Fruit fly (Drosophila melanogaster) whole organism, embryonic: ENCODE results near the gene CG4594.
A peak's percentile ranks its signal among the peaks of the same experiment; 100 is the strongest.

Source experiments
- B-H1 ChIP-seq: fragments of 200-800 bp; sonication (Bioruptor generic); IDR thresholded peaks from 3 replicates; pipeline ENCODE4 v1.3.6; 2022; ENCODE audit warnings: missing biosample characterization, missing genetic modification characterization
- Bdp1 ChIP-seq: fragments of 200-800 bp; sonication (Bioruptor generic); optimal IDR thresholded peaks from 3 replicates; lab custom pipeline; 2016; ENCODE audit warnings: missing biosample characterization, missing genetic modification characterization
- Bgb ChIP-seq: fragments of 200-800 bp; sonication (Bioruptor generic); IDR thresholded peaks from 2 replicates; pipeline ENCODE4 v1.3.6; 2022; ENCODE audit warnings: missing biosample characterization, missing genetic modification characterization; ENCODE audit not compliant: partially characterized antibody
- CG10462 ChIP-seq: fragments of 200-800 bp; sonication (Bioruptor generic); optimal IDR thresholded peaks from 2 replicates; lab custom pipeline; 2016; ENCODE audit warnings: missing biosample characterization, missing genetic modification characterization
- CG11085 ChIP-seq: fragments of 200-800 bp; sonication (Bioruptor generic); IDR thresholded peaks from 2 replicates; pipeline ENCODE4 v1.3.6; 2022; ENCODE audit warnings: missing biosample characterization, missing genetic modification characterization
- CG13123 ChIP-seq: fragments of 200-800 bp; sonication (Bioruptor generic); optimal IDR thresholded peaks from 2 replicates; lab custom pipeline; 2016; ENCODE audit warnings: missing biosample characterization, missing genetic modification characterization
- CG13894 ChIP-seq: fragments of 200-800 bp; sonication (Bioruptor generic); optimal IDR thresholded peaks from 3 replicates; lab custom pipeline; 2018; ENCODE audit warnings: missing biosample characterization, mild to moderate bottlenecking, missing genetic modification characterization, moderate library complexity
- CG15514 ChIP-seq: fragments of 200-800 bp; sonication (Bioruptor generic); optimal IDR thresholded peaks from 3 replicates; lab custom pipeline; 2017; ENCODE audit warnings: missing biosample characterization, missing genetic modification characterization, mild to moderate bottlenecking, moderate library complexity, missing genetic modification reagents
- CG17568 ChIP-seq: fragments of 200-800 bp; sonication (Bioruptor generic); optimal IDR thresholded peaks from 2 replicates; lab custom pipeline; 2018; ENCODE audit warnings: missing biosample characterization, mild to moderate bottlenecking, missing genetic modification characterization, moderate library complexity
- CG2202 ChIP-seq: fragments of 200-800 bp; sonication (Bioruptor generic); optimal IDR thresholded peaks from 2 replicates; lab custom pipeline; 2018; ENCODE audit warnings: missing biosample characterization, mild to moderate bottlenecking, missing genetic modification characterization
- CG7357 ChIP-seq: fragments of 200-800 bp; sonication (Bioruptor generic); IDR thresholded peaks from 3 replicates; pipeline ENCODE4 v1.3.6; 2022; ENCODE audit warnings: missing biosample characterization, missing genetic modification characterization
- CG8359 ChIP-seq: fragments of 200-800 bp; sonication (Bioruptor generic); optimal IDR thresholded peaks from 2 replicates; lab custom pipeline; 2017; ENCODE audit warnings: missing biosample characterization, mild to moderate bottlenecking, missing genetic modification characterization, borderline replicate concordance
- CG8388 ChIP-seq: fragments of 200-800 bp; sonication (Bioruptor generic); optimal IDR thresholded peaks from 2 replicates; lab custom pipeline; 2019; ENCODE audit warnings: missing biosample characterization, mild to moderate bottlenecking, missing genetic modification characterization, moderate library complexity
- CG9817 ChIP-seq: fragments of 200-800 bp; sonication (Bioruptor generic); optimal IDR thresholded peaks from 2 replicates; lab custom pipeline; 2018; ENCODE audit warnings: missing biosample characterization, mild to moderate bottlenecking, missing genetic modification characterization, moderate library complexity
- Dref ChIP-seq: fragments of 200-800 bp; sonication (Bioruptor generic); IDR thresholded peaks from 2 replicates; pipeline ENCODE4 v1.3.6; 2022; ENCODE audit warnings: missing biosample characterization, missing genetic modification characterization
- Fer1 ChIP-seq: fragments of 200-800 bp; sonication (Bioruptor generic); optimal IDR thresholded peaks from 2 replicates; lab custom pipeline; 2017; ENCODE audit warnings: missing biosample characterization, mild to moderate bottlenecking, missing genetic modification characterization
- HHEX ChIP-seq: fragments of 200-800 bp; sonication (Bioruptor generic); optimal IDR thresholded peaks from 3 replicates; lab custom pipeline; 2017; ENCODE audit warnings: missing biosample characterization, mild to moderate bottlenecking, missing genetic modification characterization, missing genetic modification reagents
- Hey ChIP-seq: fragments of 200-800 bp; sonication (Bioruptor generic); optimal IDR thresholded peaks from 3 replicates; lab custom pipeline; 2018; ENCODE audit warnings: missing biosample characterization, mild to moderate bottlenecking, missing genetic modification characterization
- HmgD ChIP-seq: fragments of 200-800 bp; sonication (Bioruptor generic); optimal IDR thresholded peaks from 3 replicates; lab custom pipeline; 2016; ENCODE audit warnings: missing biosample characterization, missing genetic modification characterization
- Med ChIP-seq: fragments of 200-800 bp; sonication (Bioruptor generic); peaks from one replicate; lab custom pipeline; 2016; ENCODE audit warnings: missing biosample characterization, missing genetic modification characterization, mild to moderate bottlenecking, inconsistent platforms, moderate library complexity
- Mes4 ChIP-seq: fragments of 200-800 bp; sonication (Bioruptor generic); optimal IDR thresholded peaks from 2 replicates; lab custom pipeline; 2016; ENCODE audit warnings: missing biosample characterization, missing genetic modification characterization
- NC2β ChIP-seq: fragments of 200-800 bp; sonication (Bioruptor generic); optimal IDR thresholded peaks from 2 replicates; lab custom pipeline; 2016; ENCODE audit warnings: missing biosample characterization, missing genetic modification characterization
- NfI ChIP-seq: fragments of 200-800 bp; sonication (Bioruptor generic); optimal IDR thresholded peaks from 3 replicates; lab custom pipeline; 2018; ENCODE audit warnings: missing biosample characterization, mild to moderate bottlenecking, missing genetic modification characterization, moderate library complexity
- Ssrp ChIP-seq: fragments of 200-800 bp; sonication (Bioruptor generic); optimal IDR thresholded peaks from 2 replicates; lab custom pipeline; 2018; ENCODE audit warnings: missing biosample characterization, mild to moderate bottlenecking, missing genetic modification characterization, moderate library complexity
- Tbp ChIP-seq: fragments of >200 bp; optimal IDR thresholded peaks from 2 replicates; lab custom pipeline; 2018; ENCODE audit warnings: missing biosample characterization, missing genetic modification characterization
- Vsx1 ChIP-seq: fragments of 200-800 bp; sonication (Bioruptor generic); optimal IDR thresholded peaks from 2 replicates; lab custom pipeline; 2017; ENCODE audit warnings: missing biosample characterization, mild to moderate bottlenecking, missing genetic modification characterization, missing genetic modification reagents
- abd-A ChIP-seq: fragments of 200-800 bp; sonication (Bioruptor generic); optimal IDR thresholded peaks from 3 replicates; lab custom pipeline; 2019; ENCODE audit warnings: missing biosample characterization, mild to moderate bottlenecking, missing genetic modification characterization, moderate library complexity
- ase ChIP-seq: fragments of 200-800 bp; sonication (Bioruptor generic); IDR thresholded peaks from 3 replicates; pipeline ENCODE4 v1.3.6; 2022; ENCODE audit warnings: missing biosample characterization, missing genetic modification characterization
- br ChIP-seq: fragments of >200 bp; optimal IDR thresholded peaks from 2 replicates; lab custom pipeline; 2017
- bsh ChIP-seq, 2 experiments: fragments of 200-800 bp; sonication (Bioruptor generic); optimal IDR thresholded peaks; 2 replicates each; lab custom pipeline; 2017 to 2018; ENCODE audit warnings: mild to moderate bottlenecking in 2 of 2, missing biosample characterization in 2 of 2, missing genetic modification characterization in 2 of 2, moderate library complexity in 1 of 2
- chm ChIP-seq: fragments of 200-800 bp; sonication (Bioruptor generic); IDR thresholded peaks from 2 replicates; pipeline ENCODE4 v1.3.6; 2022; ENCODE audit warnings: missing biosample characterization, missing genetic modification characterization
- crc ChIP-seq: fragments of 200-800 bp; sonication (Bioruptor generic); optimal IDR thresholded peaks from 2 replicates; lab custom pipeline; 2016; ENCODE audit warnings: missing biosample characterization, missing genetic modification characterization
- disco-r ChIP-seq: fragments of 200-800 bp; sonication (Bioruptor generic); optimal IDR thresholded peaks from 2 replicates; lab custom pipeline; 2016; ENCODE audit warnings: missing biosample characterization, missing genetic modification characterization
- eve ChIP-seq, 2 experiments: fragments of >200 bp; optimal IDR thresholded peaks; 2 replicates each; lab custom pipeline; 2017; ENCODE audit warnings: missing biosample characterization in 2 of 2, missing genetic modification characterization in 2 of 2
- ewg ChIP-seq: fragments of 200-800 bp; sonication (Bioruptor generic); optimal IDR thresholded peaks from 3 replicates; lab custom pipeline; 2017; ENCODE audit warnings: mild to moderate bottlenecking, missing biosample characterization, missing genetic modification reagents, missing genetic modification characterization
- fd102C ChIP-seq: fragments of 200-800 bp; sonication (Bioruptor generic); optimal IDR thresholded peaks from 2 replicates; lab custom pipeline; 2018; ENCODE audit warnings: missing biosample characterization, mild to moderate bottlenecking, missing genetic modification characterization, moderate library complexity
- fu2 ChIP-seq: fragments of 200-800 bp; sonication (Bioruptor generic); optimal IDR thresholded peaks from 2 replicates; lab custom pipeline; 2016; ENCODE audit warnings: missing biosample characterization, missing genetic modification characterization
- gt ChIP-seq: fragments of 200-800 bp; sonication (Bioruptor generic); IDR thresholded peaks from 2 replicates; pipeline ENCODE4 v1.3.6; 2022; ENCODE audit warnings: missing biosample characterization, missing genetic modification characterization
- hb ChIP-seq: fragments of 200-800 bp; sonication (Bioruptor generic); IDR thresholded peaks from 3 replicates; pipeline ENCODE4 v1.3.6; 2022; ENCODE audit warnings: missing biosample characterization, missing genetic modification characterization; ENCODE audit not compliant: partially characterized antibody
- insv ChIP-seq, 2 experiments: fragments of 200-800 bp; sonication (Bioruptor generic); optimal IDR thresholded peaks; 3 replicates each; lab custom pipeline; 2016 to 2018; ENCODE audit warnings: missing biosample characterization in 2 of 2, missing genetic modification characterization in 2 of 2
- lilli ChIP-seq: fragments of 200-800 bp; sonication (Bioruptor generic); optimal IDR thresholded peaks from 3 replicates; lab custom pipeline; 2016; ENCODE audit warnings: missing biosample characterization, missing genetic modification characterization
- maf-S ChIP-seq: fragments of 200-800 bp; sonication (Bioruptor generic); optimal IDR thresholded peaks from 2 replicates; lab custom pipeline; 2016; ENCODE audit warnings: missing biosample characterization, missing genetic modification characterization
- nerfin-2 ChIP-seq: fragments of 200-800 bp; sonication (Bioruptor generic); IDR thresholded peaks from 2 replicates; pipeline ENCODE4 v1.3.6; 2022; ENCODE audit warnings: missing biosample characterization, missing genetic modification characterization; ENCODE audit not compliant: partially characterized antibody
- oc ChIP-seq: fragments of 200-800 bp; sonication (Bioruptor generic); optimal IDR thresholded peaks from 2 replicates; lab custom pipeline; 2018; ENCODE audit warnings: missing biosample characterization, mild to moderate bottlenecking, missing genetic modification characterization, moderate library complexity
- run ChIP-seq: fragments of 200-800 bp; sonication (Bioruptor generic); optimal IDR thresholded peaks from 3 replicates; lab custom pipeline; 2018; ENCODE audit warnings: missing biosample characterization, mild to moderate bottlenecking, missing genetic modification characterization
- sens ChIP-seq: fragments of 200-800 bp; sonication (Bioruptor generic); peaks from one replicate; lab custom pipeline; 2016; ENCODE audit warnings: missing biosample characterization, missing genetic modification characterization
- sima ChIP-seq: fragments of 200-800 bp; sonication (Bioruptor generic); optimal IDR thresholded peaks from 2 replicates; lab custom pipeline; 2016; ENCODE audit warnings: missing biosample characterization, missing genetic modification characterization
- sisA ChIP-seq: fragments of 200-800 bp; sonication (Bioruptor generic); IDR thresholded peaks from 2 replicates; pipeline ENCODE4 v1.3.6; 2022; ENCODE audit warnings: missing biosample characterization, missing genetic modification characterization
- sqz ChIP-seq: fragments of 200-800 bp; sonication (Bioruptor generic); optimal IDR thresholded peaks from 3 replicates; lab custom pipeline; 2018; ENCODE audit warnings: missing biosample characterization, mild to moderate bottlenecking, missing genetic modification characterization
- toy ChIP-seq: fragments of 200-800 bp; sonication (Bioruptor generic); IDR thresholded peaks from 2 replicates; pipeline ENCODE4 v1.3.6; 2022; ENCODE audit warnings: missing biosample characterization, missing genetic modification characterization
- tx ChIP-seq: fragments of 200-800 bp; sonication (Bioruptor generic); optimal IDR thresholded peaks from 2 replicates; lab custom pipeline; 2016; ENCODE audit warnings: missing biosample characterization, missing genetic modification characterization
- z ChIP-seq: fragments of 200-800 bp; sonication (Bioruptor generic); IDR thresholded peaks from 3 replicates; pipeline ENCODE4 v1.3.6; 2022; ENCODE audit warnings: missing biosample characterization, missing genetic modification characterization

CG4594 gene

DNA sequence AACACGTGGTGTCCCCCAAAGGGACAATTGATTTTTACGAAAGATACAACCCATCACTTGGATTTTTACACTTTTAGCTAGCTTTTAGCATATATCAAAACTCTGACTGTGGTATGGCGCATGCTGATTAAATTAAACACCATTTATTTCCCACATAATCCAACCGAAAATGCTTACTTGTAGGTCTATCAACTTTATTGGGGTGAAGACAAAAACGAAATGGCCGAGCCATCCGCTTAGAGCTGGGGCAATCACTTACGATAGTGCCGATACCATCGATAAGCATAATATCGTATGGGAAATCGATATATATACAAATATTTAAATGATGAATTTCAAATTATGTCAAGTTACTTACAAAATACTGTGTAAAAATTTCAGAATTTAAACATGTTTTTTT lies 22.7 kb upstream of the CG4594 start, which contains the start of gene RpS2 (continued):
- peak; percentile 69 for TF ChIP-seq CG13894 (tag; lab: Kevin White, UChicago)
- TF ChIP-seq Bdp1 = no peak
- TF ChIP-seq HHEX (GFP tag; lab: Kevin White, UChicago) = peak; percentile 35
- TF ChIP-seq maf-S (GFP tag; lab: Kevin White, UChicago) = no peak
- peak; percentile 97 for TF ChIP-seq hb (GFP tag; lab: Robert Waterston, UW)
- peak; percentile 47 for TF ChIP-seq oc (tag; lab: Kevin White, UChicago)
- TF ChIP-seq sqz (GFP tag; lab: Kevin White, UChicago) = peak; percentile 46
- no peak for TF ChIP-seq CG10462 (GFP tag; lab: Kevin White, UChicago)
- peak; percentile 23 for TF ChIP-seq CG9817 (tag; lab: Kevin White, UChicago)
- TF ChIP-seq fd102C (GFP tag; lab: Kevin White, UChicago) = peak; percentile 22
- no peak for TF ChIP-seq toy
- TF ChIP-seq CG15514 = peak; percentile 71
- TF ChIP-seq z = no peak
- TF ChIP-seq sens (GFP tag; lab: Kevin White, UChicago) = peak; percentile 91
- no peak for TF ChIP-seq ewg (GFP tag; lab: Kevin White, UChicago)
- TF ChIP-seq Mes4 (GFP tag; lab: Kevin White, UChicago) = peak; percentile 23
- TF ChIP-seq CG2202 = peak; percentile 45
- no peak for TF ChIP-seq Tbp
- peak; percentile 54 for TF ChIP-seq lilli
- no peak for TF ChIP-seq Vsx1
- TF ChIP-seq CG8359 = no peak
- TF ChIP-seq crc (GFP tag; lab: Kevin White, UChicago) = no peak
- peak; percentile 52 for TF ChIP-seq Fer1 (GFP tag; lab: Kevin White, UChicago)
- no peak for TF ChIP-seq Ssrp
- peak; percentile 46 for TF ChIP-seq CG17568 (GFP tag; lab: Kevin White, UChicago)
- TF ChIP-seq nerfin-2 (GFP tag; lab: Robert Waterston, UW) = peak; percentile 96
- TF ChIP-seq run (tag; lab: Kevin White, UChicago) = no peak
- peak; percentile 100 for TF ChIP-seq Bgb
- TF ChIP-seq eve (GFP tag; optimal IDR thresholded peaks at IDR 0.05; lab: Kevin White, UChicago) = no peak
- peak; percentile 16 for TF ChIP-seq NfI (GFP tag; lab: Kevin White, UChicago)
- no peak for TF ChIP-seq ase (GFP tag; lab: Robert Waterston, UW)
- TF ChIP-seq CG13123 = peak; percentile 36
- peak; percentile 83 for TF ChIP-seq NC2β (GFP tag; lab: Kevin White, UChicago)
- peak; percentile 5 for TF ChIP-seq CG8388 (GFP tag; lab: Kevin White, UChicago)
- TF ChIP-seq br (lab: Kevin White, UChicago) = no peak
- TF ChIP-seq gt = no peak
- no peak for TF ChIP-seq CG7357 (GFP tag; lab: Robert Waterston, UW)
- no peak for TF ChIP-seq Hey (tag; lab: Kevin White, UChicago)
- no peak for TF ChIP-seq sisA (GFP tag; lab: Robert Waterston, UW)
- TF ChIP-seq HmgD (GFP tag; lab: Kevin White, UChicago) = no peak
- peak; percentile 79 for TF ChIP-seq Med (GFP tag; lab: Kevin White, UChicago)
- peak; percentile 87 for TF ChIP-seq chm (GFP tag; lab: Robert Waterston, UW)
- TF ChIP-seq tx (GFP tag; lab: Kevin White, UChicago) = no peak
- TF ChIP-seq B-H1 (GFP tag; lab: Robert Waterston, UW) = no peak
- peak; percentile 7 for TF ChIP-seq disco-r (GFP tag; lab: Kevin White, UChicago)
- TF ChIP-seq fu2 (GFP tag; lab: Kevin White, UChicago) = no peak
- TF ChIP-seq sima (GFP tag; lab: Kevin White, UChicago) = no peak
- TF ChIP-seq abd-A (tag; lab: Kevin White, UChicago) = no peak
- TF ChIP-seq Dref (GFP tag; lab: Robert Waterston, UW) = peak; percentile 96
- peak in 1 of 2 experiments; percentile 32 for TF ChIP-seq insv (GFP tag; optimal IDR thresholded peaks at IDR 0.05; lab: Kevin White, UChicago)
- TF ChIP-seq CG11085 (GFP tag; lab: Robert Waterston, UW) = no peak
- TF ChIP-seq bsh (GFP tag; optimal IDR thresholded peaks at IDR 0.05; lab: Kevin White, UChicago) = peak; percentile 7 to 35
